Fruit fly (Drosophila melanogaster) whole organism, embryonic: ENCODE measurements around the gene dmGlut.
A peak's percentile ranks its signal among the peaks of the same experiment; 100 is the strongest.

Source experiments
- Awh ChIP-seq: fragments of 200-800 bp; sonication (Bioruptor generic); IDR thresholded peaks from 2 replicates; pipeline ENCODE4, ENCODE4 v1.3.6; 2022; ENCODE audit warnings: missing biosample characterization, missing genetic modification characterization
- Blimp-1 ChIP-seq: fragments of 200-800 bp; sonication (Bioruptor generic); optimal IDR thresholded peaks from 3 replicates; lab custom pipeline; 2018; ENCODE audit warnings: missing biosample characterization, missing genetic modification characterization, mild to moderate bottlenecking, moderate library complexity, missing genetic modification reagents
- C15 ChIP-seq: fragments of 200-800 bp; sonication (Bioruptor generic); IDR thresholded peaks from 3 replicates; pipeline ENCODE4 v1.3.6; 2022; ENCODE audit warnings: missing biosample characterization, missing genetic modification characterization
- CG10267 ChIP-seq: fragments of 200-800 bp; sonication (Bioruptor generic); optimal IDR thresholded peaks from 2 replicates; lab custom pipeline; 2018; ENCODE audit warnings: missing biosample characterization, mild to moderate bottlenecking, missing genetic modification characterization, moderate library complexity
- CG10543 ChIP-seq: fragments of 200-800 bp; sonication (Bioruptor generic); optimal IDR thresholded peaks from 3 replicates; lab custom pipeline; 2017; ENCODE audit warnings: missing biosample characterization, mild to moderate bottlenecking, missing genetic modification characterization, moderate library complexity
- CG11456 ChIP-seq: fragments of 200-800 bp; sonication (Bioruptor generic); IDR thresholded peaks from 3 replicates; pipeline ENCODE4 v1.3.6; 2022; ENCODE audit warnings: missing biosample characterization, missing genetic modification characterization
- CG12071 ChIP-seq: fragments of 200-800 bp; sonication (Bioruptor generic); optimal IDR thresholded peaks from 3 replicates; lab custom pipeline; 2018; ENCODE audit warnings: missing biosample characterization, mild to moderate bottlenecking, missing genetic modification characterization
- CG1233 ChIP-seq: fragments of 200-800 bp; sonication (Bioruptor generic); optimal IDR thresholded peaks from 4 replicates; lab custom pipeline; 2018; ENCODE audit warnings: missing biosample characterization, mild to moderate bottlenecking, missing genetic modification characterization
- CG13775 ChIP-seq: fragments of 200-800 bp; sonication (Bioruptor generic); optimal IDR thresholded peaks from 3 replicates; lab custom pipeline; 2017; ENCODE audit warnings: missing biosample characterization, mild to moderate bottlenecking, missing genetic modification characterization
- CG14667 ChIP-seq: fragments of 200-800 bp; sonication (Bioruptor generic); IDR thresholded peaks from 2 replicates; pipeline ENCODE4 v1.3.6; 2022; ENCODE audit warnings: missing biosample characterization, missing genetic modification characterization
- CG15269 ChIP-seq: fragments of 200-800 bp; sonication (Bioruptor generic); optimal IDR thresholded peaks from 2 replicates; lab custom pipeline; 2018; ENCODE audit warnings: missing biosample characterization, mild to moderate bottlenecking, missing genetic modification characterization, moderate library complexity
- CG17359 ChIP-seq: fragments of 200-800 bp; sonication (Bioruptor generic); optimal IDR thresholded peaks from 3 replicates; lab custom pipeline; 2018; ENCODE audit warnings: missing biosample characterization, mild to moderate bottlenecking, missing genetic modification characterization, moderate library complexity
- CG18262 ChIP-seq: fragments of 200-800 bp; optimal IDR thresholded peaks from 3 replicates; lab custom pipeline; 2019; ENCODE audit warnings: missing biosample characterization, mild to moderate bottlenecking, missing genetic modification characterization, moderate library complexity
- CG2199 ChIP-seq: fragments of 200-800 bp; sonication (Bioruptor generic); IDR thresholded peaks from 3 replicates; pipeline ENCODE4 v1.3.6; 2022; ENCODE audit warnings: missing biosample characterization, missing genetic modification characterization
- CG2678 ChIP-seq: fragments of 200-800 bp; sonication (Bioruptor generic); optimal IDR thresholded peaks from 3 replicates; lab custom pipeline; 2019; ENCODE audit warnings: missing biosample characterization, mild to moderate bottlenecking, missing genetic modification characterization, moderate library complexity
- CG30431 ChIP-seq: fragments of 200-800 bp; sonication (Bioruptor generic); optimal IDR thresholded peaks from 2 replicates; lab custom pipeline; 2017; ENCODE audit warnings: missing biosample characterization, missing genetic modification characterization
- CG3065 ChIP-seq: fragments of 200-800 bp; sonication (Bioruptor generic); optimal IDR thresholded peaks from 2 replicates; lab custom pipeline; 2016; ENCODE audit warnings: missing biosample characterization, missing genetic modification characterization
- CG3838 ChIP-seq: fragments of 200-800 bp; sonication (Bioruptor generic); optimal IDR thresholded peaks from 3 replicates; lab custom pipeline; 2016; ENCODE audit warnings: missing biosample characterization, missing genetic modification characterization
- CG4424 ChIP-seq: fragments of 200-800 bp; sonication (Bioruptor generic); optimal IDR thresholded peaks from 3 replicates; lab custom pipeline; 2016; ENCODE audit warnings: missing biosample characterization, missing genetic modification characterization
- CG4854 ChIP-seq: fragments of 200-800 bp; sonication (Bioruptor generic); optimal IDR thresholded peaks from 2 replicates; lab custom pipeline; 2016; ENCODE audit warnings: missing biosample characterization, missing genetic modification characterization, inconsistent platforms
- CG5953 ChIP-seq: fragments of 200-800 bp; sonication (Bioruptor generic); IDR thresholded peaks from 2 replicates; pipeline ENCODE4 v1.3.6; 2022; ENCODE audit warnings: missing biosample characterization, missing genetic modification characterization
- CG7745 ChIP-seq: fragments of 200-800 bp; sonication (Bioruptor generic); optimal IDR thresholded peaks from 2 replicates; lab custom pipeline; 2018; ENCODE audit warnings: missing biosample characterization, mild to moderate bottlenecking, missing genetic modification characterization, moderate library complexity
- CG8944 ChIP-seq: fragments of 200-800 bp; sonication (Bioruptor generic); optimal IDR thresholded peaks from 3 replicates; lab custom pipeline; 2016; ENCODE audit warnings: missing biosample characterization, missing genetic modification characterization
- Chrac-16 ChIP-seq: fragments of 200-800 bp; sonication (Bioruptor generic); optimal IDR thresholded peaks from 3 replicates; lab custom pipeline; 2016; ENCODE audit warnings: missing biosample characterization, missing genetic modification characterization
- Eip74EF ChIP-seq, 2 experiments: fragments of 200-800 bp in 1 of 2; fragments of >200 bp in 1 of 2; sonication (Bioruptor generic) in 1 of 2; optimal IDR thresholded peaks; 2 replicates each; lab custom pipeline; 2017 to 2019; ENCODE audit warnings: missing biosample characterization in 2 of 2, missing genetic modification characterization in 2 of 2, mild to moderate bottlenecking in 1 of 2, moderate library complexity in 1 of 2
- Ets65A ChIP-seq: fragments of 200-800 bp; sonication (Bioruptor generic); peaks from one replicate; lab custom pipeline; 2016; ENCODE audit warnings: missing biosample characterization, missing genetic modification characterization
- Gug ChIP-seq: fragments of 200-800 bp; sonication (Bioruptor generic); IDR thresholded peaks from 4 replicates; pipeline ENCODE4 v1.3.6; 2022; ENCODE audit warnings: missing biosample characterization, missing genetic modification characterization
- H15 ChIP-seq: fragments of 200-800 bp; sonication (Bioruptor generic); IDR thresholded peaks from 3 replicates; pipeline ENCODE4 v1.3.6; 2022; ENCODE audit warnings: missing biosample characterization, missing genetic modification characterization
- HmgD ChIP-seq: fragments of 200-800 bp; sonication (Bioruptor generic); optimal IDR thresholded peaks from 3 replicates; lab custom pipeline; 2016; ENCODE audit warnings: missing biosample characterization, missing genetic modification characterization
- Hmx ChIP-seq: fragments of 200-800 bp; sonication (Bioruptor generic); optimal IDR thresholded peaks from 2 replicates; lab custom pipeline; 2016; ENCODE audit warnings: missing biosample characterization, missing genetic modification characterization
- NC2β ChIP-seq: fragments of 200-800 bp; sonication (Bioruptor generic); optimal IDR thresholded peaks from 2 replicates; lab custom pipeline; 2016; ENCODE audit warnings: missing biosample characterization, missing genetic modification characterization
- Nf-YC ChIP-seq: fragments of 200-800 bp; optimal IDR thresholded peaks from 3 replicates; lab custom pipeline; 2019; ENCODE audit warnings: missing biosample characterization, mild to moderate bottlenecking, missing genetic modification characterization, moderate library complexity
- Oli ChIP-seq: fragments of 200-800 bp; sonication (Bioruptor generic); optimal IDR thresholded peaks from 2 replicates; lab custom pipeline; 2018; ENCODE audit warnings: missing biosample characterization, mild to moderate bottlenecking, missing genetic modification characterization, moderate library complexity
- PHDP ChIP-seq: fragments of 200-800 bp; sonication (Bioruptor generic); optimal IDR thresholded peaks from 3 replicates; lab custom pipeline; 2018; ENCODE audit warnings: missing biosample characterization, mild to moderate bottlenecking, missing genetic modification characterization, moderate library complexity
- ara ChIP-seq: fragments of 200-800 bp; sonication (Bioruptor generic); IDR thresholded peaks from 2 replicates; pipeline ENCODE4 v1.3.6; 2022; ENCODE audit warnings: missing biosample characterization, missing genetic modification characterization
- bigmax ChIP-seq: fragments of 200-800 bp; sonication (Bioruptor generic); optimal IDR thresholded peaks from 2 replicates; lab custom pipeline; 2018; ENCODE audit warnings: missing biosample characterization, mild to moderate bottlenecking, missing genetic modification characterization
- chinmo ChIP-seq: fragments of 200-800 bp; sonication (Bioruptor generic); IDR thresholded peaks from 4 replicates; pipeline ENCODE4 v1.3.6; 2022; ENCODE audit warnings: missing biosample characterization, missing genetic modification characterization; ENCODE audit not compliant: partially characterized antibody
- gcm ChIP-seq: fragments of 200-800 bp; sonication (Bioruptor generic); optimal IDR thresholded peaks from 2 replicates; lab custom pipeline; 2019; ENCODE audit warnings: missing biosample characterization, mild to moderate bottlenecking, missing genetic modification characterization, moderate library complexity
- her ChIP-seq: fragments of 200-800 bp; sonication (Bioruptor generic); optimal IDR thresholded peaks from 2 replicates; lab custom pipeline; 2016; ENCODE audit warnings: missing biosample characterization, missing genetic modification characterization
- oc ChIP-seq: fragments of 200-800 bp; sonication (Bioruptor generic); optimal IDR thresholded peaks from 2 replicates; lab custom pipeline; 2018; ENCODE audit warnings: missing biosample characterization, mild to moderate bottlenecking, missing genetic modification characterization, moderate library complexity
- odd ChIP-seq: fragments of 200-800 bp; sonication (Bioruptor generic); optimal IDR thresholded peaks from 2 replicates; lab custom pipeline; 2017; ENCODE audit warnings: missing biosample characterization, mild to moderate bottlenecking, missing genetic modification characterization
- salm ChIP-seq: fragments of 200-800 bp; sonication (Bioruptor generic); optimal IDR thresholded peaks from 2 replicates; lab custom pipeline; 2018; ENCODE audit warnings: missing biosample characterization, mild to moderate bottlenecking, missing genetic modification characterization
- sc ChIP-seq, 3 experiments: fragments of >200 bp in 2 of 3; fragments of 200-800 bp in 1 of 3; sonication (Bioruptor generic) in 1 of 3; optimal IDR thresholded peaks; 2 replicates in 2 of 3; 3 replicates in 1 of 3; lab custom pipeline; 2017; ENCODE audit warnings: mild to moderate bottlenecking in 1 of 3, missing biosample characterization in 1 of 3, missing genetic modification characterization in 1 of 3, missing genetic modification reagents in 1 of 3
- sisA ChIP-seq: fragments of 200-800 bp; sonication (Bioruptor generic); IDR thresholded peaks from 2 replicates; pipeline ENCODE4 v1.3.6; 2022; ENCODE audit warnings: missing biosample characterization, missing genetic modification characterization
- sqz ChIP-seq: fragments of 200-800 bp; sonication (Bioruptor generic); optimal IDR thresholded peaks from 3 replicates; lab custom pipeline; 2018; ENCODE audit warnings: missing biosample characterization, mild to moderate bottlenecking, missing genetic modification characterization
- tin ChIP-seq: fragments of 200-800 bp; sonication (Bioruptor generic); optimal IDR thresholded peaks from 3 replicates; lab custom pipeline; 2016; ENCODE audit warnings: missing biosample characterization, missing genetic modification characterization
- wek ChIP-seq: fragments of 200-800 bp; sonication (Bioruptor generic); optimal IDR thresholded peaks from 3 replicates; lab custom pipeline; 2018; ENCODE audit warnings: missing biosample characterization, mild to moderate bottlenecking, missing genetic modification characterization, moderate library complexity

dmGlut gene

DNA sequence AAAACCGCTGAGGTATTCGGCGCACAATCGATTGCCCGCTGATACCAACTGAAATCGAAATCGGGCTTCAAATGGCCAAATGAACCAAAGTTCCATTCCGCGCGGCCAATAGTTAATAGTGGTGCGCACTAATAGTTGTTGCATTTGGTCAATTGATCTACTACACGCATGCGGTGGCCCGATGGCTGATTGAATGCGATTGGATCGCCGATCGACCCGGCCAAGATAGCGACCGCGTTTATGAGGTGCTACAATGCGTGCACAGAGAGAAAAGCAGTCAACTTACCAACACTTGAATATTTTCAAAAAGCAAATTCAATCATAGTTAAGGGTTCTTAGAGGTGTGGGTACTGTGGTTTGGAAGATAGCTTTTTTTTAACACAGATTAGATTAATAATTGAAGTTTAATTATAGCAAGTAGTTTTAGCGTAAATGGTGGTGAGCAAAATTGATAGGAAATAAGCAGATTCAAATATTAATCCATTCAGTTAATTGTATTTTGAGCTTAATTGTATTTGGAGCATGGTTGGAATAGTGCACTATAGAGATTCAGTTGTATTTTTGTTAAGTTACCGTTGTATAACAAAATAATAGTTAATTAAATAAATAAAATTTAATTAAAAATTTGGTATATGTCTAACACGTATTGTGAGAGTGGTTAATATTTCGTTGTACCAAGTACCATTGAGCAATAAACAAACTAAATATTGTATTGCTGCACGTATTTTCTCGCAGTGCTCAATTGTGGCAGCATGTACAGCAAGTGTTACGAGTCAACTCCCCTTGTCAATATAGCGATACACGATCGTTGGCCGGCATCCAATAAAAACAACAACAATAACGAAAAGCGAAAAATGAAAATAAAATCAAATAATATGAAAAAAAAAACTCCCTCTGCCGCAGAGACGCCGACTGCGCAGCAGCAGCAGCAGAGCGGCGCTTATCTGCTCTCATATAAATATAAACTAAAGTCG is 493 bp upstream of the dmGlut start (continued):
- TF ChIP-seq sc (optimal IDR thresholded peaks at IDR 0.05; lab: Kevin White, UChicago) (no peak), sc (GFP tag; optimal IDR thresholded peaks at IDR 0.05; lab: Kevin White, UChicago) (peak; percentile 60), PHDP (peak; percentile 52), CG2199 (GFP tag; lab: Robert Waterston, UW) (0 out of 3 replicates have a peak, but pooled peaks have one; percentile 69), C15 (GFP tag; lab: Robert Waterston, UW) (0 out of 3 replicates have a peak, but pooled peaks have one; percentile 23), ara (GFP tag; lab: Robert Waterston, UW) (peak; percentile 63), gcm (GFP tag; lab: Kevin White, UChicago) (peak; percentile 20), Gug (peak; percentile 35), CG3838 (no peak), Hmx (GFP tag; lab: Kevin White, UChicago) (no peak), H15 (GFP tag; lab: Robert Waterston, UW) (peak; percentile 51; the same call in 1 of the 3 replicates), wek (GFP tag; lab: Kevin White, UChicago) (peak; percentile 18), HmgD (GFP tag; lab: Kevin White, UChicago) (no peak), oc (tag; lab: Kevin White, UChicago) (peak; percentile 36), Oli (tag; lab: Kevin White, UChicago) (peak; percentile 83), sqz (GFP tag; lab: Kevin White, UChicago) (peak; percentile 61), CG7745 (tag; lab: Kevin White, UChicago) (no peak), salm (tag; lab: Kevin White, UChicago) (no peak), sisA (peak; percentile 43; the same call in 1 of the 2 replicates), Blimp-1 (GFP tag; lab: Kevin White, UChicago) (peak; percentile 63), CG4424 (GFP tag; lab: Kevin White, UChicago) (peak; percentile 61), CG10543 (peak; percentile 3), CG3065 (GFP tag; lab: Kevin White, UChicago) (no peak), chinmo (GFP tag; lab: Robert Waterston, UW) (0 out of 4 replicates have a peak, but pooled peaks have one; percentile 64), CG4854 (GFP tag; lab: Kevin White, UChicago) (no peak), odd (GFP tag; lab: Kevin White, UChicago) (peak; percentile 53), CG12071 (GFP tag; lab: Kevin White, UChicago) (no peak), bigmax (GFP tag; lab: Kevin White, UChicago) (no peak), CG10267 (peak; percentile 27), CG1233 (GFP tag; lab: Kevin White, UChicago) (peak; percentile 54), Awh (GFP tag; lab: Robert Waterston, UW) (peak; percentile 52), CG11456 (GFP tag; lab: Robert Waterston, UW) (peak; percentile 68; the same call in 1 of the 3 replicates), Chrac-16 (peak; percentile 56), tin (GFP tag; lab: Kevin White, UChicago) (peak; percentile 30), CG14667 (GFP tag; lab: Robert Waterston, UW) (peak; percentile 26), NC2β (GFP tag; lab: Kevin White, UChicago) (peak; percentile 34), CG30431 (GFP tag; lab: Kevin White, UChicago) (peak; percentile 60), CG5953 (GFP tag; lab: Robert Waterston, UW) (no peak), Ets65A (GFP tag; lab: Kevin White, UChicago) (peak; percentile 95), CG8944 (GFP tag; lab: Kevin White, UChicago) (peak; percentile 37), CG13775 (peak; percentile 72), Nf-YC (tag; lab: Kevin White, UChicago) (peak; percentile 52), Eip74EF (GFP tag; optimal IDR thresholded peaks at IDR 0.05; lab: Kevin White, UChicago) (no peak), CG18262 (tag; lab: Kevin White, UChicago) (peak; percentile 79), CG2678 (tag; lab: Kevin White, UChicago) (peak; percentile 71), her (no peak), CG15269 (tag; lab: Kevin White, UChicago) (peak; percentile 70), CG17359 (peak; percentile 30)
